Fruit fly (Drosophila melanogaster): ENCODE results near the gene CG15347.

DNA sequence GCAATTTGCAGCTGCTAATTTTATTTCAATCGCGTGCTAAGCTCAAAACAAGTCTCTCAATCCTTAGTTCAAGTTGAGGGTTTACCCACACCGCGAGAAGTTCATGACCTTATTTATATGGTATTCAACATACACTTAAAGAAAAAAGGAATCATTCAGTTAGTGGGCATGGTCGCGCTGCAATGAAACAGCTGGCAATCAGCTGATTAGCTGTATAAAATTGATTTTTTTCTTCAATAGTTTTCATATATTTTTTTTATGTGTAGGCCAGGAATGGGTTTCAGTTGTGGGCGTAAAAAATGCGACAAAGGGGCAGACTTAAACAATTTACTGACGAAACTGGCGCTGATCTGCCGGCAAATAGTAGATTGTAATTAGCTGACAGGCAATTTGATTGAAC, 38.5 kb upstream of the CG15347 start:
- TF ChIP-seq CG8478 (optimal IDR thresholded peaks at IDR 0.05) (no peak), CTCF (optimal IDR thresholded peaks at IDR 0.05) (no peak)

Data from S2 (cell line).